Worm (Caenorhabditis elegans): ENCODE results near the gene wrt-2.

wrt-2 gene

DNA sequence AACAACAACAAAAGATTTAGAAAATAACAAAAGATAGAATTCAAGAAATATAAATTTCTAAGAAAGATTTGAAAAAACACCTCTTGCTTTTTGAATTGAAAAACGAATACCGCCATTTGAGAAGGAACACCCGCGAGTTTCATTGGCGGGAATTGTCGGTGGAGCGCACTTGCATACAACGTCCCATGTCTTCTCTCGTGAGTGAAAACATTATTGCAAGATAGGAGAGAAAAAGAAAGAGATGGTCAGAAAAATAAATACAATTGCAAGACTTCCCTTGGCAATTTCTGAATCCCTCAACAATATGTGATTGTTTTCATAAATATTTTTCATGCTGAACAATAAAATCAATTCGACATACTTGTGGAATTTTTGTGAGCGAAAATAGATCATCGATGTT, 12.0 kb upstream of the wrt-2 start, which contains the start of gene K10B3.5:
Gene K10B3.5 (minus strand): TSS at position 343 of the 400 bp plus-strand sequence.
- no peak for TF ChIP-seq klf-2 (GFP tag; conservative IDR thresholded peaks at IDR 0.05)
- 0 out of 2 replicates have a peak, but pooled peaks have one; percentile 25 for TF ChIP-seq flt-1 (GFP tag; IDR thresholded peaks at IDR 0.05)

DNA sequence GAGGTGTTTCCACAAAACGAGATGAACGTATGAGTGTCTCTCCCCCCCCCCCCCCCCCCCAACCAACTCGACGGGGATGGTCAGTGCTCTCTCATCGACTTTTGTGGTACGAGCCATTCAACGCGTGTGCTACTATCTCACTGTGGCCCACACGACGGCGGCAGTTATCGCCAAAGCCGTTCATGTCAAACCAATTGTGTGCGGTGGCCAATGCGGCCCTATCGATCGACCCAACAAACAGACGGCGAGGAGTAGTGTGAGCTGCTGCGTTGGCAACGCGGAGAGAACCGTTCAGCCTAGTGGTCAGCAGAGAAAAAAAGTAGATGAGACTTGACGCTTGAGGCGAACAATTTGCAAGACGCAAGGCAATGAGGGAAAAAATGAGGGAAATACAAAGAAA, 8.7 kb upstream of the wrt-2 start:
- TF ChIP-seq T22C8.4 (GFP tag; IDR thresholded peaks at IDR 0.05) (peak; percentile 77), med-1 (GFP tag; optimal IDR thresholded peaks at IDR 0.05; ENCODE audit: insufficient read depth) (no peak), cog-1 (tag; optimal IDR thresholded peaks at IDR 0.05) (no peak), flt-1 (GFP tag; IDR thresholded peaks at IDR 0.05) (peak; percentile 61; the same call in 1 of the 2 replicates), ztf-23 (GFP tag; IDR thresholded peaks at IDR 0.05) (peak; percentile 40; the same call in 1 of the 2 replicates), klf-2 (GFP tag; conservative IDR thresholded peaks at IDR 0.05) (no peak), ztf-29 (GFP tag; IDR thresholded peaks at IDR 0.05) (no peak), ref-1 (GFP tag; conservative IDR thresholded peaks at IDR 0.05) (no peak), tab-1 (GFP tag; IDR thresholded peaks at IDR 0.05) (no peak)

DNA sequence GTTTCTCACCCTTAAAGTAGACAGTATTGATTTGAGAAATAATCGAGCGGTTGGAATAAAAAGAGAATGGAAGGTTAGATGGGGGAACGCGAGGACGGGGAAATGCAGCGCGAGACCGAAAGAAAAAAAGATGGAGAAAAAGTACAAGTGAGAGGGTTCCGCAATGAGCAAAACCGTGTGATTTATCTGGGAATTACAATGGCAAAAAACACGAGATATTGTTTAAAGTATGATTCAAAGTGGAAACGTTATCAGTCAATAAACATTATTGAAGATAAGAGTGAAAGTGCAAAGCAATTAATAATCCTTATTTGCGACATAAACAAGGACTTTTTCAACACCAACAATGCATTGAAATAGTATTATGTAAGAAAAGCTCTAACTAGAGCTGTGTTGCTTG, 8.0 kb upstream of the wrt-2 start, which contains the start of gene ztf-13:
Gene ztf-13 (minus strand): TSS at position 11 of the 400 bp plus-strand sequence.
- no peak for TF ChIP-seq ztf-29 (GFP tag; IDR thresholded peaks at IDR 0.05)
- no peak for TF ChIP-seq tab-1 (GFP tag; IDR thresholded peaks at IDR 0.05)
- TF ChIP-seq ztf-23 (GFP tag; IDR thresholded peaks at IDR 0.05): no peak
- no peak for TF ChIP-seq flt-1 (GFP tag; IDR thresholded peaks at IDR 0.05)
- no peak for TF ChIP-seq klf-2 (GFP tag; conservative IDR thresholded peaks at IDR 0.05)
- TF ChIP-seq cog-1 (tag; optimal IDR thresholded peaks at IDR 0.05): no peak
- TF ChIP-seq med-1 (GFP tag; optimal IDR thresholded peaks at IDR 0.05; ENCODE audit: insufficient read depth): no peak
- no peak for TF ChIP-seq ref-1 (GFP tag; conservative IDR thresholded peaks at IDR 0.05)
- no peak for TF ChIP-seq T22C8.4 (GFP tag; IDR thresholded peaks at IDR 0.05)

DNA sequence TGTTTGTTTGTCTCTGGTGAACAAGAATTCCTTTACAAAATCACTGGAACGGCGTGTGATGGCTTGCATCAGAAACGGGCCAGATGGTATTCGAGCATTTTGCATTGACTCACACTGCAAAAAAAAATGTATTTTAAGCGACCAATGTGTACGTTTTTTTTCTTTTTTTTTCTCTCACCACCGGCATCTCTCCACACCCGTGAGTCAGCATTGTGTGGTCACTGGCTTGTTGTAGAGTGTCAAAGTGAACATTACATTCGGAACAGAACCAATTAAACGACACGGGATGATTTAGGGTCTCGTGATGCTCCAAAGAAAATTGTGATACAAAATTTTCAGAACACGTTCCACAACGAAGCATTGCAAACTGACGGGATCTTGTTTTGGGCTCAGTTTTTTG, 7.4 kb upstream of the wrt-2 start:
- no peak for TF ChIP-seq ztf-23 (GFP tag; IDR thresholded peaks at IDR 0.05)
- TF ChIP-seq ref-1 (GFP tag; conservative IDR thresholded peaks at IDR 0.05): no peak
- no peak for TF ChIP-seq flt-1 (GFP tag; IDR thresholded peaks at IDR 0.05)
- no peak for TF ChIP-seq klf-2 (GFP tag; conservative IDR thresholded peaks at IDR 0.05)
- no peak for TF ChIP-seq cog-1 (tag; optimal IDR thresholded peaks at IDR 0.05)
- no peak for TF ChIP-seq T22C8.4 (GFP tag; IDR thresholded peaks at IDR 0.05)
- no peak for TF ChIP-seq ztf-29 (GFP tag; IDR thresholded peaks at IDR 0.05)
- TF ChIP-seq med-1 (GFP tag; optimal IDR thresholded peaks at IDR 0.05; ENCODE audit: insufficient read depth): no peak
- no peak for TF ChIP-seq tab-1 (GFP tag; IDR thresholded peaks at IDR 0.05)

DNA sequence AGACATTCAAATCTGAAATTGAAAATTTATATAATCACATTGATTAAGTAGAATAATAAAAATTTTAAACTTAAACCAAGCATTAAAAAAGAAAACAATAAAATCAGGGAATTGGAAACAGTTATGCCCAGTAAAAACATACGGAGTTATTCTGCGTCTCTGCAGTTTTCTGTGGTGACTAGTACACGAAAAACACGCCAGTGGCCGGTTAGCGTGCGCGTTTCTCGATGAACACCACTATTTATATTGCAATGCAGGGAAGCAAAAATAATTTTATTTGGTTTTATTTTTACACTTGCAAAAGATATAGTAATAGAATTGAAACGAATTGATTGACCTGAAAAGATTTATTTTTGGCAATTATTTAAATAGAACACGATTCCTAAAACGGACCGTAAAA, 5.7 kb upstream of the wrt-2 start, which contains the start of gene sec-3:
Gene sec-3 (minus strand): TSS at position 21 of the 400 bp plus-strand sequence.
- TF ChIP-seq klf-2 (GFP tag; conservative IDR thresholded peaks at IDR 0.05): peak; percentile 62; the same call in 1 of the 2 replicates
- TF ChIP-seq flt-1 (GFP tag; IDR thresholded peaks at IDR 0.05): peak; percentile 85
- TF ChIP-seq ztf-29 (GFP tag; IDR thresholded peaks at IDR 0.05): peak; percentile 58; the same call in 1 of the 2 replicates
- TF ChIP-seq tab-1 (GFP tag; IDR thresholded peaks at IDR 0.05): peak; percentile 65; the same call in 1 of the 2 replicates
- TF ChIP-seq med-1 (GFP tag; optimal IDR thresholded peaks at IDR 0.05; ENCODE audit: insufficient read depth): peak; percentile 61
- TF ChIP-seq ztf-23 (GFP tag; IDR thresholded peaks at IDR 0.05): peak; percentile 78; the same call in 1 of the 2 replicates
- TF ChIP-seq cog-1 (tag; optimal IDR thresholded peaks at IDR 0.05): peak; percentile 88
- no peak for TF ChIP-seq T22C8.4 (GFP tag; IDR thresholded peaks at IDR 0.05)
- TF ChIP-seq ref-1 (GFP tag; conservative IDR thresholded peaks at IDR 0.05): no peak

DNA sequence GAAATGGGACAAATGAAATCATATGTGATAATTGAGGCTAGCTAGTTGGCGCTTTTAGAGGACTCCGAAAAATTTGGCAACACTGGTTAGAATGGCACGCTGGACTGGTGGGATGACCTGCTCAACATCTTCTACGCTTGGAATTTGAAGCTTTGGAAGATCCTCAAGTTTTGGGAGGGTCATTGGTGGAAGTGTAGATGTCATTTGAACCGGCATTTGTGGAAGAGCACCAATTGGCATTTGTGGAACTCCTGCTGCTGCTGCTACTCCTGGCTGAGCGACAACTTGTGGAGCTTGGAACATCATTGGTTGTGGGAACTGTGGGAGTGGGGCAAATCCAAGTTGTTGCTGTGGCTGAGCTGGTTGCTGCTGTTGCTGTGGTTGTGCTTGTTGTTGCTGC, 1.7 kb downstream of the wrt-2 start:
- TF ChIP-seq T22C8.4 (GFP tag; IDR thresholded peaks at IDR 0.05) (no peak), cog-1 (tag; optimal IDR thresholded peaks at IDR 0.05) (no peak), tab-1 (GFP tag; IDR thresholded peaks at IDR 0.05) (no peak), flt-1 (GFP tag; IDR thresholded peaks at IDR 0.05) (no peak), ref-1 (GFP tag; conservative IDR thresholded peaks at IDR 0.05) (no peak), med-1 (GFP tag; optimal IDR thresholded peaks at IDR 0.05; ENCODE audit: insufficient read depth) (no peak), ztf-29 (GFP tag; IDR thresholded peaks at IDR 0.05) (no peak)

DNA sequence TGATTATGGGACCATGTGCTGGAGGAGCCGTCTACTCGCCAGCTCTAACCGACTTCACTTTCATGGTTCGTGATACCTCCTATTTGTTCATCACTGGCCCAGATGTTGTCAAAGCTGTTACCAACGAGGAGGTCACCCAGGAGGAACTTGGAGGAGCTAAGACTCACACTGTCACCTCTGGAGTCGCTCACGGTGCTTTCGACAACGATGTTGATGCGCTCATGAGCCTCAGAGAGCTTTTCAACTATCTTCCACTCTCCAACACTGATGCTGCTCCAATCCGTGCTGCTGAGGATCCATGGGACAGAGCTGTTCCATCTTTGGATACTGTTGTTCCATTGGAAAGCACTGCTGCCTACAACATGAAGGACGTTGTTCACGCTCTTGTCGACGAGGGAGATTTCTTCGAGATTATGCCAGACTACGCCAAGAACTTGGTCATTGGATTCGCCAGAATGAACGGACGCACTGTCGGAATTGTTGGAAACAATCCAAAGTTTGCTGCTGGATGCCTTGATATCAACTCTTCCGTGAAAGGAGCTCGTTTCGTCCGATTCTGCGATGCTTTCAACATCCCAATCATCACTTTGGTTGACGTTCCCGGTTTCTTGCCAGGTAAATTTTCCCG, 2.9 kb downstream of the wrt-2 start:
- TF ChIP-seq ref-1 (GFP tag; conservative IDR thresholded peaks at IDR 0.05) (no peak), T22C8.4 (GFP tag; IDR thresholded peaks at IDR 0.05) (no peak)

DNA sequence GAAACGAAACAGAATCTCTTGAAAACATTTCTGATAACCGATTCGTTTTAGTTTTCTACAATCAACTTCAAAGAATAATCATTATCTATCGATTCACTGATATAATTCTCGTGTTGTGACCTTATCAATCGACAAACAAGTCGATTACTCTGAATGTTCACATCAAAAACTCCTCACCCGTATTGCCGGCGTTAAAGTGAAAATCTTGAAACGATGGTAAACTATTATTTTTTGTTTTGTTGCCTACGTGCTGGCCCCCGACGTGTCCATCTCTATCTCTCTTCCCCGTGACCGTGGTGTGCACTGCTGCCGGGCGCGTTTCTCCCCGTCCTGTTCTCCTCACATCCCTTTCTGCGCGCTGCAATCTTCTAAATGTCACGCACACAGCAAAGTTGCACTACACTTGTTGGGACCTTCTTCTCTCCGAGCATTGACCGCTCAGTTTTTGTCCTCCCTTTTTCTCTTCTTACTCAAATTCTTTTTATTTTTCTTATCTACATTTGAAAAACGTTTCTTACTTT, 4.2 kb downstream of the wrt-2 start:
- TF ChIP-seq T22C8.4 (GFP tag; IDR thresholded peaks at IDR 0.05) (no peak), ref-1 (GFP tag; conservative IDR thresholded peaks at IDR 0.05) (no peak), flt-1 (GFP tag; IDR thresholded peaks at IDR 0.05) (no peak), ztf-29 (GFP tag; IDR thresholded peaks at IDR 0.05) (no peak), tab-1 (GFP tag; IDR thresholded peaks at IDR 0.05) (no peak), ztf-23 (GFP tag; IDR thresholded peaks at IDR 0.05) (no peak)

DNA sequence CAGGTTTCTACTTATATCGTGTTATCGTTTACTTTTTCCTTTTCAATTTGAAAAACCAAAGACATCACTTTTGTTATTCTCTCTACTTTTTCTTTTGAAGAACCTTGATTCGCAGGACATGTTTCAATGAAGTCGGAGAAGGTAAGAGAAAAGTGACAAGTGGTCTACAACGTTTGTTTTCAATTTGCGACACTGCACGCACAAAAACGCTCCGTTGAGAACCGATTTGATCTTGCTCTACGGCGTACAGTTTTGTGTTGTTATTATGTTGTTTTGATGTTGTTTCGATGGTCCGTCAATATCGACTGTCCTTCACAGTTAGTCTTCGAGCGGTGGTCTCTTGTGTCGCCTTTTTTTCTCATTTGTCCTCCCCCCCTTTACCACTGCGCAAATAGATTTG, 4.7 kb downstream of the wrt-2 start, which contains the start of gene pccb-1:
Gene pccb-1 (plus strand): TSS at position 127 of the 400 bp plus-strand sequence.
- TF ChIP-seq tab-1 (GFP tag; IDR thresholded peaks at IDR 0.05) (no peak), cog-1 (tag; optimal IDR thresholded peaks at IDR 0.05) (no peak), ztf-29 (GFP tag; IDR thresholded peaks at IDR 0.05) (no peak)

DNA sequence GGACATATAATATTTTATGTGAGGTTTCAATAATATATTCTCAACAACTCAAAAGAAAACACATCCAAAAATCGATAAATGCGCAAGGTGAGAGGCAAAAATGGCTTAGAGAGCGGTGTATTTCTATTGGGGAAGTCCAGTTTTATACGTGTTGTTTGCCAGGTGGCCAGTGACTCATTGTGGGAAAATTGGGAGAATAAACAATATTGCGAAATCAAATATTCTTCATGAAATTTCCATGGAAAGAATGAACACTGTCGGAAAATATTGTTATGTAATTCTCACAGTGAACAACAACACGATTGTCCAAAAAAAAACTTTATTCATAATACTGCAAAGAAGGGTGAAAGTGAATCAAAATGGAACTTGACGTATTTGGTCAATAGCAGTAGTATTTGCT, 6.5 kb downstream of the wrt-2 start:
- TF ChIP-seq med-1 (GFP tag; optimal IDR thresholded peaks at IDR 0.05; ENCODE audit: insufficient read depth) (no peak), tab-1 (GFP tag; IDR thresholded peaks at IDR 0.05) (no peak), flt-1 (GFP tag; IDR thresholded peaks at IDR 0.05) (no peak), klf-2 (GFP tag; conservative IDR thresholded peaks at IDR 0.05) (no peak), ztf-23 (GFP tag; IDR thresholded peaks at IDR 0.05) (no peak), T22C8.4 (GFP tag; IDR thresholded peaks at IDR 0.05) (no peak), ref-1 (GFP tag; conservative IDR thresholded peaks at IDR 0.05) (no peak), cog-1 (tag; optimal IDR thresholded peaks at IDR 0.05) (no peak), ztf-29 (GFP tag; IDR thresholded peaks at IDR 0.05) (no peak)
